Worm (Caenorhabditis elegans) whole organism, late embryonic: ENCODE results near the gene srh-38.

Experiments
- C08G9.2 ChIP-seq: sonication (generic microtip); optimal IDR thresholded peaks from 2 replicates; lab custom pipeline; 2016; ENCODE audit warnings: mild to moderate bottlenecking, missing genetic modification characterization, moderate library complexity, missing compliant biosample characterization
- C38D4.7 ChIP-seq: fragments of 200-800 bp; sonication (Bioruptor generic); optimal IDR thresholded peaks from 2 replicates; lab custom pipeline; 2018; ENCODE audit warnings: mild to moderate bottlenecking, missing genetic modification characterization, moderate library complexity, missing compliant biosample characterization
- Y22D7AL.16 ChIP-seq: sonication (generic microtip); optimal IDR thresholded peaks from 2 replicates; lab custom pipeline; 2016; ENCODE audit warnings: missing genetic modification characterization, missing compliant biosample characterization
- ahr-1 ChIP-seq: sonication (generic microtip); optimal IDR thresholded peaks from 2 replicates; lab custom pipeline; 2016; ENCODE audit warnings: missing genetic modification characterization, missing compliant biosample characterization
- ama-1 ChIP-seq: fragments of 150-350 bp; optimal IDR thresholded peaks from 2 replicates; lab custom pipeline; 2014
- ceh-2 ChIP-seq: sonication (generic microtip); optimal IDR thresholded peaks from 2 replicates; lab custom pipeline; 2016; ENCODE audit warnings: missing genotype, missing genetic modification characterization, missing compliant biosample characterization
- ceh-22 ChIP-seq: sonication (generic microtip); optimal IDR thresholded peaks from 2 replicates; lab custom pipeline; 2017; ENCODE audit warnings: missing biosample characterization, missing genetic modification characterization
- ceh-24 ChIP-seq: sonication (generic microtip); optimal IDR thresholded peaks from 2 replicates; lab custom pipeline; 2016; ENCODE audit warnings: mild to moderate bottlenecking, missing genetic modification characterization, missing compliant biosample characterization
- ceh-34 ChIP-seq: sonication (generic microtip); optimal IDR thresholded peaks from 2 replicates; lab custom pipeline; 2016; ENCODE audit warnings: mild to moderate bottlenecking, missing genetic modification characterization, missing compliant biosample characterization
- dmd-4 ChIP-seq: sonication (generic microtip); optimal IDR thresholded peaks from 2 replicates; lab custom pipeline; 2016; ENCODE audit warnings: borderline replicate concordance, missing genetic modification characterization, missing compliant biosample characterization
- elt-2 ChIP-seq: sonication (generic microtip); optimal IDR thresholded peaks from 2 replicates; lab custom pipeline; 2016; ENCODE audit warnings: missing genetic modification reagents, missing genetic modification characterization, missing compliant biosample characterization
- ets-4 ChIP-seq: sonication (generic microtip); optimal IDR thresholded peaks from 2 replicates; lab custom pipeline; 2016; ENCODE audit warnings: missing genetic modification characterization, missing compliant biosample characterization
- fax-1 ChIP-seq: sonication (generic microtip); optimal IDR thresholded peaks from 2 replicates; lab custom pipeline; 2016; ENCODE audit warnings: missing genotype, missing genetic modification characterization, missing compliant biosample characterization
- fkh-10 ChIP-seq: fragments of 150-350 bp; optimal IDR thresholded peaks from 2 replicates; lab custom pipeline; 2014; ENCODE audit warnings: missing biosample characterization, missing genetic modification reagents, missing genetic modification characterization
- hlh-13 ChIP-seq: fragments of 200-800 bp; sonication (Bioruptor generic); optimal IDR thresholded peaks from 2 replicates; lab custom pipeline; 2018; ENCODE audit warnings: mild to moderate bottlenecking, missing genetic modification characterization, missing compliant biosample characterization
- hlh-15 ChIP-seq: sonication (generic microtip); optimal IDR thresholded peaks from 2 replicates; lab custom pipeline; 2016; ENCODE audit warnings: missing genetic modification characterization, missing compliant biosample characterization
- lin-11 ChIP-seq: fragments of 200-800 bp; sonication (Bioruptor generic); optimal IDR thresholded peaks from 2 replicates; lab custom pipeline; 2018; ENCODE audit warnings: mild to moderate bottlenecking, missing genetic modification characterization, missing compliant biosample characterization
- mec-3 ChIP-seq: sonication (generic microtip); optimal IDR thresholded peaks from 2 replicates; lab custom pipeline; 2016; ENCODE audit warnings: borderline replicate concordance, missing genetic modification characterization, missing compliant biosample characterization
- nhr-11 ChIP-seq: fragments of 150-350 bp; optimal IDR thresholded peaks from 2 replicates; lab custom pipeline; 2014; ENCODE audit warnings: missing biosample characterization, missing genetic modification characterization
- nhr-232 ChIP-seq: sonication (generic microtip); optimal IDR thresholded peaks from 2 replicates; lab custom pipeline; 2016; ENCODE audit warnings: missing genetic modification characterization, missing compliant biosample characterization
- npax-4 ChIP-seq: sonication (generic microtip); optimal IDR thresholded peaks from 2 replicates; lab custom pipeline; 2016; ENCODE audit warnings: missing genetic modification characterization, missing compliant biosample characterization
- odd-2 ChIP-seq: sonication (generic microtip); optimal IDR thresholded peaks from 2 replicates; lab custom pipeline; 2017; ENCODE audit warnings: antibody characterized with exemption, mild to moderate bottlenecking, missing genetic modification characterization, missing compliant biosample characterization
- pag-3 ChIP-seq: sonication (generic microtip); optimal IDR thresholded peaks from 2 replicates; lab custom pipeline; 2016; ENCODE audit warnings: missing compliant biosample characterization, missing genetic modification characterization, borderline replicate concordance
- pat-9 ChIP-seq: fragments of 200-800 bp; sonication (Bioruptor generic); optimal IDR thresholded peaks from 2 replicates; lab custom pipeline; 2018; ENCODE audit warnings: mild to moderate bottlenecking, missing genetic modification characterization, moderate library complexity, missing compliant biosample characterization
- pax-1 ChIP-seq: fragments of 150-350 bp; optimal IDR thresholded peaks from 2 replicates; lab custom pipeline; 2014; ENCODE audit warnings: missing biosample characterization, missing genetic modification characterization
- pros-1 ChIP-seq: fragments of 150-350 bp; optimal IDR thresholded peaks from 2 replicates; lab custom pipeline; 2014; ENCODE audit warnings: missing biosample characterization, missing genetic modification reagents, missing genetic modification characterization
- sox-2 ChIP-seq: fragments of 200-800 bp; sonication (Bioruptor generic); IDR thresholded peaks from 2 replicates; pipeline ENCODE4 v1.3.6; 2022; ENCODE audit warnings: missing genetic modification reagents, missing genetic modification characterization, missing compliant biosample characterization
- tbx-2 ChIP-seq: sonication (generic microtip); optimal IDR thresholded peaks from 2 replicates; lab custom pipeline; 2016; ENCODE audit warnings: missing genetic modification characterization, missing compliant biosample characterization
- tbx-7 ChIP-seq: sonication (generic microtip); optimal IDR thresholded peaks from 2 replicates; lab custom pipeline; 2016; ENCODE audit warnings: missing genotype, missing genetic modification characterization, missing compliant biosample characterization
- ttx-3 ChIP-seq: sonication (generic microtip); optimal IDR thresholded peaks from 2 replicates; lab custom pipeline; 2016; ENCODE audit warnings: missing genetic modification reagents, missing genetic modification characterization, missing compliant biosample characterization
- unc-3 ChIP-seq, 2 experiments: fragments of 200-800 bp in 1 of 2; sonication (Bioruptor generic) in 1 of 2; sonication (generic microtip) in 1 of 2; conservative IDR thresholded peaks in 1 of 2; optimal IDR thresholded peaks in 1 of 2; 2 replicates each; pipeline versions ENCODE4 v1.3.6 to Lab custom; 2016 to 2022; ENCODE audit warnings: missing compliant biosample characterization in 2 of 2, missing genetic modification characterization in 2 of 2, missing genetic modification reagents in 1 of 2
- unc-86 ChIP-seq: sonication (generic microtip); optimal IDR thresholded peaks from 2 replicates; lab custom pipeline; 2016; ENCODE audit warnings: missing genetic modification characterization, missing compliant biosample characterization
- ztf-16 ChIP-seq: sonication (generic microtip); optimal IDR thresholded peaks from 2 replicates; lab custom pipeline; 2017; ENCODE audit warnings: missing genetic modification characterization, missing compliant biosample characterization

Gene srh-38

ce11 chrV:2877509-2877908 is 45.0 kb downstream of the srh-38 start, which contains the start of gene F37B4.10:
F37B4.10 (minus strand) TSS chrV:2877609.
- no peak for TF ChIP-seq ahr-1
- TF ChIP-seq lin-11 (tag; lab: Kevin White, UChicago): no peak
- no peak for TF ChIP-seq tbx-7
- TF ChIP-seq fkh-10 (GFP tag; lab: Kevin White, UChicago): no peak
- TF ChIP-seq ama-1 (lab: Kevin White, UChicago): no peak
- no peak for TF ChIP-seq unc-3 (GFP tag; conservative IDR thresholded peaks at IDR 0.05; lab: Robert Waterston, UW)
- TF ChIP-seq unc-3 (tag; optimal IDR thresholded peaks at IDR 0.05; lab: Kevin White, UChicago): no peak
- TF ChIP-seq nhr-232 (tag; lab: Kevin White, UChicago): no peak
- TF ChIP-seq ttx-3 (tag; lab: Kevin White, UChicago): no peak
- no peak for TF ChIP-seq C38D4.7 (GFP tag; lab: Kevin White, UChicago)
- TF ChIP-seq, all 69 proteins: peak for 0

ce11 chrV:2876188-2876831 is 46.2 kb downstream of the srh-38 start:
- TF ChIP-seq fkh-10 (GFP tag; lab: Kevin White, UChicago): no peak
- TF ChIP-seq nhr-232 (tag; lab: Kevin White, UChicago): no peak
- TF ChIP-seq nhr-11 (tag; lab: Kevin White, UChicago): no peak
- TF ChIP-seq ztf-16 (tag; lab: Kevin White, UChicago): no peak
- TF ChIP-seq elt-2 (tag; lab: Kevin White, UChicago): no peak
- no peak for TF ChIP-seq Y22D7AL.16
- no peak for TF ChIP-seq ceh-2 (tag; lab: Kevin White, UChicago)
- TF ChIP-seq hlh-13: no peak
- no peak for TF ChIP-seq pros-1 (tag; lab: Kevin White, UChicago)
- no peak for TF ChIP-seq pag-3 (tag; lab: Kevin White, UChicago)
- no peak for TF ChIP-seq hlh-15 (tag; lab: Kevin White, UChicago)
- TF ChIP-seq sox-2 (GFP tag; lab: Robert Waterston, UW): no peak
- TF ChIP-seq, all 69 proteins: peak for 0

- TF ChIP-seq elt-2 (tag; lab: Kevin White, UChicago) (no peak), sox-2 (GFP tag; lab: Robert Waterston, UW) (no peak), tbx-2 (tag; lab: Kevin White, UChicago) (no peak), lin-11 (tag; lab: Kevin White, UChicago) (no peak), ceh-24 (no peak), pat-9 (tag; lab: Kevin White, UChicago) (no peak), unc-86 (no peak), npax-4 (tag; lab: Kevin White, UChicago) (no peak), odd-2 (tag; lab: Kevin White, UChicago) (no peak), fax-1 (no peak), ttx-3 (tag; lab: Kevin White, UChicago) (no peak), ceh-22 (tag; lab: Kevin White, UChicago) (no peak)
Measured at ce11 chrV:2875422-2875821, 47.1 kb downstream of the srh-38 start, which contains the start of gene folt-2. folt-2 (minus strand) TSS chrV:2875600.

ce11 chrV:2872947-2873346 is 49.5 kb downstream of the srh-38 start:
- TF ChIP-seq ceh-34 (tag; lab: Kevin White, UChicago) (no peak), dmd-4 (tag; lab: Kevin White, UChicago) (no peak), Y22D7AL.16 (no peak), pax-1 (tag; lab: Kevin White, UChicago) (no peak), C08G9.2 (no peak), mec-3 (tag; lab: Kevin White, UChicago) (no peak), lin-11 (tag; lab: Kevin White, UChicago) (no peak), npax-4 (tag; lab: Kevin White, UChicago) (no peak), C38D4.7 (GFP tag; lab: Kevin White, UChicago) (no peak), ets-4 (tag; lab: Kevin White, UChicago) (no peak)
